Worm (Caenorhabditis elegans) whole organism, L2 larva: Measurements from ENCODE around the gene hpx-2.

Source experiments
- C34F6.9 ChIP-seq: fragments of 150-350 bp; optimal IDR thresholded peaks from 2 replicates; lab custom pipeline; 2014; ENCODE audit warnings: missing biosample characterization, missing genetic modification characterization
- F13H6.1 ChIP-seq: sonication (generic microtip); optimal IDR thresholded peaks from 2 replicates; lab custom pipeline; 2016; ENCODE audit warnings: missing genetic modification characterization, missing compliant biosample characterization
- R02D3.7 ChIP-seq: fragments of 150-350 bp; optimal IDR thresholded peaks from 2 replicates; lab custom pipeline; 2014; ENCODE audit warnings: missing biosample characterization, missing genetic modification characterization
- Y55F3AM.14 ChIP-seq: fragments of 200-800 bp; sonication (Bioruptor generic); optimal IDR thresholded peaks from 2 replicates; lab custom pipeline; 2018; ENCODE audit warnings: mild to moderate bottlenecking, missing genetic modification characterization, missing compliant biosample characterization
- ZK546.5 ChIP-seq: sonication (generic microtip); optimal IDR thresholded peaks from 2 replicates; lab custom pipeline; 2017; ENCODE audit warnings: missing biosample characterization, missing genetic modification characterization
- alr-1 ChIP-seq: fragments of 150-350 bp; optimal IDR thresholded peaks from 2 replicates; lab custom pipeline; 2014; ENCODE audit warnings: missing biosample characterization, missing genetic modification characterization
- aly-2 ChIP-seq: fragments of 150-350 bp; optimal IDR thresholded peaks from 2 replicates; lab custom pipeline; 2014; ENCODE audit warnings: missing biosample characterization, missing genetic modification characterization
- blmp-1 ChIP-seq: sonication (generic microtip); optimal IDR thresholded peaks from 2 replicates; lab custom pipeline; 2017; ENCODE audit warnings: missing genetic modification characterization, mild to moderate bottlenecking, missing compliant biosample characterization, antibody characterized with exemption, moderate library complexity; ENCODE audit not compliant: insufficient read depth
- ceh-82 ChIP-seq: fragments of 150-350 bp; optimal IDR thresholded peaks from 2 replicates; lab custom pipeline; 2014; ENCODE audit warnings: missing biosample characterization, missing genetic modification characterization
- crh-2 ChIP-seq: sonication (generic microtip); optimal IDR thresholded peaks from 2 replicates; lab custom pipeline; 2017; ENCODE audit warnings: missing biosample characterization, missing genetic modification characterization
- elt-1 ChIP-seq: fragments of 150-350 bp; optimal IDR thresholded peaks from 2 replicates; lab custom pipeline; 2014; ENCODE audit warnings: missing biosample characterization, missing genetic modification characterization
- elt-3 ChIP-seq: sonication (generic microtip); optimal IDR thresholded peaks from 2 replicates; lab custom pipeline; 2017; ENCODE audit warnings: missing biosample characterization, missing genetic modification characterization
- fos-1 ChIP-seq: fragments of 150-350 bp; optimal IDR thresholded peaks from 2 replicates; lab custom pipeline; 2014; ENCODE audit warnings: missing biosample characterization, missing genetic modification characterization
- gmeb-1 ChIP-seq: fragments of 150-350 bp; optimal IDR thresholded peaks from 2 replicates; lab custom pipeline; 2014; ENCODE audit warnings: missing biosample characterization, missing genetic modification characterization
- lin-11 ChIP-seq: fragments of 150-350 bp; sonication (generic microtip); optimal IDR thresholded peaks from 2 replicates; lab custom pipeline; 2014; ENCODE audit warnings: missing biosample characterization, missing genetic modification characterization, inconsistent platforms, mixed read lengths
- lin-13 ChIP-seq: fragments of 150-350 bp; optimal IDR thresholded peaks from 2 replicates; lab custom pipeline; 2014; ENCODE audit warnings: missing biosample characterization, missing genetic modification reagents, missing genetic modification characterization
- lin-39 ChIP-seq: fragments of 150-350 bp; optimal IDR thresholded peaks from 2 replicates; lab custom pipeline; 2014; ENCODE audit warnings: missing biosample characterization, missing genetic modification reagents, missing genetic modification characterization
- lsy-2 ChIP-seq, 2 experiments: fragments of 150-350 bp in 1 of 2; sonication (generic microtip) in 1 of 2; optimal IDR thresholded peaks; 2 replicates each; lab custom pipeline; 2014 to 2017; ENCODE audit warnings: missing biosample characterization in 2 of 2, missing genetic modification characterization in 2 of 2
- mab-5 ChIP-seq: fragments of 150-350 bp; optimal IDR thresholded peaks from 2 replicates; lab custom pipeline; 2014; ENCODE audit warnings: missing biosample characterization, missing genetic modification characterization
- nhr-10 ChIP-seq: sonication (generic microtip); optimal IDR thresholded peaks from 2 replicates; lab custom pipeline; 2017; ENCODE audit warnings: missing biosample characterization, missing genetic modification characterization
- nhr-11 ChIP-seq: fragments of 150-350 bp; optimal IDR thresholded peaks from 2 replicates; lab custom pipeline; 2014; ENCODE audit warnings: missing biosample characterization, missing genetic modification characterization
- nhr-23 ChIP-seq: fragments of 150-350 bp; optimal IDR thresholded peaks from 2 replicates; lab custom pipeline; 2014; ENCODE audit warnings: missing biosample characterization, missing genetic modification reagents, missing genetic modification characterization
- nhr-25 ChIP-seq: fragments of 150-350 bp; sonication (generic microtip); optimal IDR thresholded peaks from 3 replicates; lab custom pipeline; 2014; ENCODE audit warnings: missing biosample characterization, missing genetic modification characterization
- nhr-77 ChIP-seq: fragments of 150-350 bp; optimal IDR thresholded peaks from 2 replicates; lab custom pipeline; 2014; ENCODE audit warnings: missing biosample characterization, missing genetic modification characterization
- peb-1 ChIP-seq: fragments of 150-350 bp; optimal IDR thresholded peaks from 2 replicates; lab custom pipeline; 2014; ENCODE audit warnings: missing biosample characterization, missing genetic modification characterization
- sem-4 ChIP-seq: fragments of 150-350 bp; optimal IDR thresholded peaks from 2 replicates; lab custom pipeline; 2014; ENCODE audit warnings: missing biosample characterization, missing genetic modification reagents, missing genetic modification characterization
- skn-1 ChIP-seq: sonication (generic microtip); optimal IDR thresholded peaks from 2 replicates; lab custom pipeline; 2017; ENCODE audit warnings: missing biosample characterization, missing genetic modification characterization
- sma-3 ChIP-seq: sonication (generic microtip); optimal IDR thresholded peaks from 2 replicates; lab custom pipeline; 2016; ENCODE audit warnings: missing genetic modification reagents, missing genetic modification characterization, missing compliant biosample characterization
- sma-9 ChIP-seq, 2 experiments: fragments of 150-350 bp in 1 of 2; sonication (generic microtip) in 1 of 2; optimal IDR thresholded peaks; 2 replicates each; lab custom pipeline; 2014 to 2016; ENCODE audit warnings: missing genetic modification characterization in 2 of 2, mild to moderate bottlenecking in 1 of 2, missing biosample characterization in 1 of 2, missing compliant biosample characterization in 1 of 2, missing genetic modification reagents in 1 of 2, moderate library complexity in 1 of 2
- snpc-4 ChIP-seq: fragments of 150-350 bp; optimal IDR thresholded peaks from 2 replicates; lab custom pipeline; 2014; ENCODE audit warnings: missing biosample characterization, missing genetic modification characterization
- unc-55 ChIP-seq: fragments of 150-350 bp; sonication (generic microtip); optimal IDR thresholded peaks from 3 replicates; lab custom pipeline; 2014; ENCODE audit warnings: missing biosample characterization, missing genetic modification reagents, missing genetic modification characterization
- unc-62 ChIP-seq: fragments of 150-350 bp; optimal IDR thresholded peaks from 2 replicates; lab custom pipeline; 2014; ENCODE audit warnings: missing biosample characterization, missing genetic modification reagents, missing genetic modification characterization
- zag-1 ChIP-seq: fragments of 150-350 bp; optimal IDR thresholded peaks from 2 replicates; lab custom pipeline; 2014; ENCODE audit warnings: missing biosample characterization, missing genetic modification characterization
- ztf-11 ChIP-seq: sonication (generic microtip); optimal IDR thresholded peaks from 2 replicates; lab custom pipeline; 2017; ENCODE audit warnings: missing biosample characterization, missing genetic modification characterization
- ztf-4 ChIP-seq: fragments of 150-350 bp; optimal IDR thresholded peaks from 2 replicates; lab custom pipeline; 2014; ENCODE audit warnings: missing biosample characterization, missing genetic modification characterization

hpx-2 gene

DNA sequence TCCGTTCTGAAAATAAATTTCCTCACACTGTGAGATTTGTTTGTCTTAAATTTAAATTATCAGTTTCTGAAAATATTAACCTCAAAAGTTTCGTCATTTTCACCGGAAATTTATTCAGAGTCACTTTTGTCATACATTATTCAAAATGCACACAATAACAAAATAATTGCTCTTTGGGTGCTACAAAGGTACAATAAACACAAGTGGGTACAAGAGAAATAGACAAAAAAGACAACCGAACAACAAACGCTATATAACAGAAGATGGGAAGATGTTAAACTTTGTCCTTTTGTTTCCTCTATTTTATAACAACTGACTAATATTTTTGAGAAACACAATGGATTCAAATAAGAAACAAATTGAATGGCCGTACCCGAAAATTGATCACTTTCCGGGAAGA, 19.3 kb downstream of the hpx-2 start:
- no peak for TF ChIP-seq elt-3 (tag; lab: Kevin White, UChicago)
- peak; percentile 46 for TF ChIP-seq nhr-11 (tag; lab: Kevin White, UChicago)

DNA sequence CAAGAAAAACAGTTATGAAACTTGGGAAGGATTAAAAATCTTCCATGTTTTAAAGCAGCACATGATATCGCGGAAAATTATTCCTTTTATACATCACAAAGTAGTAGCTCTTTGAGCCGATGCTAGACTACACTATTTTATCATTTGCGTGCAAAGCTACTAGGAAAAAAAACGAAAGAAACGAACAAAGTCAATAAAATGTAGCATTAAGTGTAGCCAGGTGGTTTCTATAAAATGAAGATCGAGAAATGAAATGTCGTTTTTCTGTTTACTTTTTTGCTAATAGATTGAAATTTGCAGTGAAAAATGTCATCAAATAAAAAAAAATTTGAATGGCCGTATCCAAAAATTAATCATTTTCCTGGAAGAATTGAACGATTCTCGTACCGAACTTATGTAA, 22.6 kb downstream of the hpx-2 start, which contains the start of gene cpt-5:
cpt-5 (plus strand) TSS at position 301 of the 400 bp plus-strand sequence.
- no peak for TF ChIP-seq sma-9 (GFP tag; optimal IDR thresholded peaks at IDR 0.05; lab: Kevin White, UChicago)
- no peak for TF ChIP-seq sma-9 (tag; optimal IDR thresholded peaks at IDR 0.05; lab: Kevin White, UChicago)
- no peak for TF ChIP-seq lin-39 (tag; lab: Kevin White, UChicago)
- no peak for TF ChIP-seq zag-1
- TF ChIP-seq mab-5 (tag; lab: Kevin White, UChicago): no peak
- TF ChIP-seq unc-55 (GFP tag; lab: Kevin White, UChicago): no peak
- TF ChIP-seq sma-3 (GFP tag; lab: Kevin White, UChicago): no peak
- TF ChIP-seq alr-1 (tag; lab: Kevin White, UChicago): no peak
- TF ChIP-seq lin-11: no peak
- no peak for TF ChIP-seq nhr-23 (tag; lab: Kevin White, UChicago)
- TF ChIP-seq unc-62 (GFP tag; lab: Kevin White, UChicago): no peak
- no peak for TF ChIP-seq nhr-77 (tag; lab: Kevin White, UChicago)
- TF ChIP-seq aly-2: no peak
- TF ChIP-seq ztf-11: no peak
- TF ChIP-seq peb-1 (tag; lab: Kevin White, UChicago): no peak
- TF ChIP-seq F13H6.1 (tag; lab: Kevin White, UChicago): no peak

DNA sequence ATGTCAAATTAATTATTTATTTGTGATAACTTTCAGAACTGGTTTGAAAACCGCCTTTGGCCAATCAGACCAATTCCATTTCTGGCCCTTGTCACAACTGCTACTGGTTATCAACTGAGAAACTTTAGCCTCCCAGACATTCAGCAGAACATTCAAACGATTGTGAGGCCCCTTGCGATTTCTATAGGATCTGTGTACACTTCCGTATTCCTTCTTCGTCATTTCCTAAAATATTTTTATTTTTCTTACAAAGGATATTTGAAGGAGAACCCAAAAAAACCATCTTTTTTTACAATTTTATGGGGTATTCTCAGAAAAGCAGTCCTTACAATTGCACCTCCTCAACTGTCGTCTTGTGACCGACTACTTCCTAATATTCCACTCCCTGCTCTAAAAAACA, 23.1 kb downstream of the hpx-2 start:
- TF ChIP-seq ceh-82 (no peak), nhr-25 (tag; lab: Kevin White, UChicago) (no peak), nhr-11 (tag; lab: Kevin White, UChicago) (no peak), sem-4 (no peak)

DNA sequence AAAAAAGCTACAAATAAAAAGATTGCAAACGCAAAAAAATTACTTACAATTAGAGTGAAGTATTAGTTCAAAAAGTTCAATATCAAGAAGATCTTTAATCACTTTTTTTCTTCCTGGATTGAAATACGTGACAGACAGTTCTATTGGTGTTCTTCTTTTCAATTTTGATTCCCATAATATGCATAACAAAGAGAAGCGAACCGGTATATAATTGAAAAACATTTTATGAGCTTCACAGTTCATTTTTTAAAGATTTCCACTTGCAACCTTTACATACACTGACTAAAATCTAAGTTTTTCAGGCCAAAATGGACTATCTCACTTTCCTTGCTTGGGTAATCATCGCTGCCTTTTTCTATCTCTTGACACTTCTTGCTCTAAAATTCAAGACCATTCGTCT, 26.3 kb downstream of the hpx-2 start, which contains the start of gene T22G5.1:
T22G5.1 (plus strand) TSS at position 301 of the 400 bp plus-strand sequence.
- TF ChIP-seq nhr-10 (no peak), R02D3.7 (tag; lab: Kevin White, UChicago) (no peak), lin-13 (GFP tag; lab: Kevin White, UChicago) (no peak), alr-1 (tag; lab: Kevin White, UChicago) (no peak), mab-5 (tag; lab: Kevin White, UChicago) (no peak), ztf-11 (no peak), unc-55 (GFP tag; lab: Kevin White, UChicago) (no peak), zag-1 (no peak), elt-1 (tag; lab: Kevin White, UChicago) (no peak), nhr-25 (tag; lab: Kevin White, UChicago) (no peak), F13H6.1 (tag; lab: Kevin White, UChicago) (no peak)
- TF ChIP-seq, all 48 proteins: peak for 0

DNA sequence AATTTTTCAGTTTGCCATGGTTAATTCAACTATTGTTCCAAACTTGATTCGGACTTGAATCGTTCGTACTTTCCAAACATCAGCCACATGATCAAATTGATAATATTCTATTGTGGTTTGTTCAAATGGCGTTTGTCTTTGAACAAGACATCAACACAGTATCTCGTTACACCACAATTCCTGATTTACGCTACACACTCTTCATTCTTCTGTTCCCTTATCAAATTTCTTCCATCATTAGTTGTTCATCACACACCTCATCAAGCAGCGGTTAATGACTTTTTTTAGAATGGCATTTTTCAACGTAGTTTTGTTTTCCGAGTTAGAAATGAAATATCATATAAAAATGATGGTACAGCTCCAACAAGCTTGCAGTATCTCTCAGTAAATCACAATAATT, 28.0 kb downstream of the hpx-2 start:
- TF ChIP-seq skn-1 (tag; lab: Kevin White, UChicago) (no peak), nhr-25 (tag; lab: Kevin White, UChicago) (peak; percentile 30), gmeb-1 (peak; percentile 7), lin-13 (GFP tag; lab: Kevin White, UChicago) (no peak), blmp-1 (no peak), ztf-11 (no peak), C34F6.9 (tag; lab: Kevin White, UChicago) (no peak), snpc-4 (tag; lab: Kevin White, UChicago) (no peak), fos-1 (tag; lab: Kevin White, UChicago) (peak; percentile 63), sma-3 (GFP tag; lab: Kevin White, UChicago) (peak; percentile 25), sma-9 (GFP tag; optimal IDR thresholded peaks at IDR 0.05; lab: Kevin White, UChicago) (peak; percentile 71), sma-9 (tag; optimal IDR thresholded peaks at IDR 0.05; lab: Kevin White, UChicago) (no peak), ZK546.5 (tag; lab: Kevin White, UChicago) (no peak), peb-1 (tag; lab: Kevin White, UChicago) (no peak), crh-2 (tag; lab: Kevin White, UChicago) (peak; percentile 37), Y55F3AM.14 (GFP tag; lab: Kevin White, UChicago) (no peak), ztf-4 (tag; lab: Kevin White, UChicago) (no peak), sem-4 (no peak), lsy-2 (tag; optimal IDR thresholded peaks at IDR 0.05; lab: Kevin White, UChicago) (no peak)
